Worm (Caenorhabditis elegans): ENCODE results near the gene C27F2.10.
"Not testable (repeated sequence)": the region's sequence is repeated elsewhere in the genome, so short reads cannot be mapped to it uniquely, and the experiment has no call there.

DNA sequence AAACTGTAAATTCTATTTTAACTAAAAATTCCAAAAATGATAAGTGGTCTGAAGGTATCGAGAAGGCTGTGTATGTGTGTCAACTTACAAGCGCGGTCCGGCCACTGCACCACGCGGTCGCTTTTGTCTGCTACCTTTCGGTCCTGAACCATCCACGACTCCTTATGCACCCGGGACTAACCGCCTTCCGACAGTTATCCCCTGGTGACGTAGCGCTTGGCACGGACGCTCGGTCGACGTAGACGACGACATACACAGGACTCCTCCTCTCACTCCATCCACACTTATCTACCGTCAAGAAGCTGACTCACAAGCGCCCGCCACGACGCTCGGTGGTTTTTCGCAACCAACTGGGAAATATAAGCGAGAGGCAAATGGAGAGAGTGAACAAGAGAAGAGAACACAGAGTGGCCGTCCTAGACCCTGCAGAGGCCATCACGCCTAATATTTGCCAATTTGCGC is 44.7 kb upstream of the C27F2.10 start:
- not testable (repeated sequence) for TF ChIP-seq mab-5, snpc-4, nhr-76, blmp-1 (tag; optimal IDR thresholded peaks at IDR 0.05)
- TF ChIP-seq ceh-83 (GFP tag; optimal IDR thresholded peaks at IDR 0.05) = peak; percentile 91
- peak; percentile 28 for TF ChIP-seq elt-3 (tag; optimal IDR thresholded peaks at IDR 0.05)
- peak; percentile 64 for TF ChIP-seq nhr-237 (tag; optimal IDR thresholded peaks at IDR 0.05)
- TF ChIP-seq sptf-1 (tag; optimal IDR thresholded peaks at IDR 0.05) = peak; percentile 94
- TF ChIP-seq bed-3 (GFP tag; optimal IDR thresholded peaks at IDR 0.05) = peak; percentile 81
- TF ChIP-seq nhr-12 (tag; optimal IDR thresholded peaks at IDR 0.05) = peak; percentile 18
- TF ChIP-seq lin-32 (GFP tag; optimal IDR thresholded peaks at IDR 0.05) = peak; percentile 77
- peak; percentile 96 for TF ChIP-seq mls-2 (tag; optimal IDR thresholded peaks at IDR 0.05)
- TF ChIP-seq unc-39 (tag; optimal IDR thresholded peaks at IDR 0.05) = peak; percentile 1
- TF ChIP-seq ztf-11 (tag; optimal IDR thresholded peaks at IDR 0.05) = peak; percentile 70

All from whole organism, mixed stage, embryonic.